Fruit fly (Drosophila melanogaster) whole organism, embryonic: ENCODE results near the gene Kr-h2.

Source experiments
- Adf1 ChIP-seq: fragments of 200-800 bp; sonication (Bioruptor generic); IDR thresholded peaks from 2 replicates; pipeline ENCODE4 v1.3.6; 2022; ENCODE audit warnings: missing biosample characterization, missing genetic modification characterization
- Blimp-1 ChIP-seq: fragments of 200-800 bp; sonication (Bioruptor generic); optimal IDR thresholded peaks from 3 replicates; lab custom pipeline; 2018; ENCODE audit warnings: missing biosample characterization, missing genetic modification characterization, mild to moderate bottlenecking, moderate library complexity, missing genetic modification reagents
- Bteb2 ChIP-seq: fragments of 200-800 bp; sonication (Bioruptor generic); optimal IDR thresholded peaks from 2 replicates; lab custom pipeline; 2016; ENCODE audit warnings: missing biosample characterization, missing genetic modification characterization
- CG10267 ChIP-seq: fragments of 200-800 bp; sonication (Bioruptor generic); optimal IDR thresholded peaks from 2 replicates; lab custom pipeline; 2018; ENCODE audit warnings: missing biosample characterization, mild to moderate bottlenecking, missing genetic modification characterization, moderate library complexity
- CG10366 ChIP-seq: fragments of 200-800 bp; sonication (Bioruptor generic); IDR thresholded peaks from 2 replicates; pipeline ENCODE4 v1.3.6; 2022; ENCODE audit warnings: missing biosample characterization, missing genetic modification characterization
- CG10565 ChIP-seq: fragments of 200-800 bp; sonication (Bioruptor generic); optimal IDR thresholded peaks from 3 replicates; lab custom pipeline; 2016; ENCODE audit warnings: missing biosample characterization, mild to moderate bottlenecking, missing genetic modification characterization
- CG11695 ChIP-seq: fragments of 200-800 bp; sonication (Bioruptor generic); IDR thresholded peaks from 3 replicates; pipeline ENCODE4 v1.3.6; 2022; ENCODE audit warnings: missing biosample characterization, missing genetic modification characterization
- CG12769 ChIP-seq: fragments of 200-800 bp; sonication (Bioruptor generic); optimal IDR thresholded peaks from 2 replicates; lab custom pipeline; 2019; ENCODE audit warnings: missing biosample characterization, mild to moderate bottlenecking, missing genetic modification characterization, moderate library complexity
- CG1603 ChIP-seq: fragments of 200-800 bp; sonication (Bioruptor generic); optimal IDR thresholded peaks from 2 replicates; lab custom pipeline; 2019; ENCODE audit warnings: missing biosample characterization, mild to moderate bottlenecking, missing genetic modification characterization, moderate library complexity
- CG17912 ChIP-seq: fragments of 200-800 bp; sonication (Bioruptor generic); optimal IDR thresholded peaks from 2 replicates; lab custom pipeline; 2018; ENCODE audit warnings: missing biosample characterization, mild to moderate bottlenecking, missing genetic modification characterization
- CG2120 ChIP-seq: fragments of 200-800 bp; sonication (Bioruptor generic); optimal IDR thresholded peaks from 3 replicates; lab custom pipeline; 2016; ENCODE audit warnings: missing biosample characterization, missing genetic modification characterization
- CG31224 ChIP-seq: fragments of 200-800 bp; sonication (Bioruptor generic); IDR thresholded peaks from 2 replicates; pipeline ENCODE4 v1.3.6; 2022; ENCODE audit warnings: missing biosample characterization, missing genetic modification characterization
- CG32772 ChIP-seq: fragments of 200-800 bp; sonication (Bioruptor generic); IDR thresholded peaks from 2 replicates; pipeline ENCODE4 v1.3.6; 2022; ENCODE audit warnings: missing biosample characterization, missing genetic modification characterization
- CG42726 ChIP-seq: fragments of 200-800 bp; sonication (Bioruptor generic); IDR thresholded peaks from 2 replicates; pipeline ENCODE4 v1.3.6; 2022; ENCODE audit warnings: missing biosample characterization, missing genetic modification characterization; ENCODE audit not compliant: partially characterized antibody
- CG4707 ChIP-seq: fragments of 200-800 bp; sonication (Bioruptor generic); optimal IDR thresholded peaks from 2 replicates; lab custom pipeline; 2018; ENCODE audit warnings: missing biosample characterization, mild to moderate bottlenecking, missing genetic modification characterization, moderate library complexity
- CG4854 ChIP-seq: fragments of 200-800 bp; sonication (Bioruptor generic); optimal IDR thresholded peaks from 2 replicates; lab custom pipeline; 2016; ENCODE audit warnings: missing biosample characterization, missing genetic modification characterization, inconsistent platforms
- CG9215 ChIP-seq: fragments of 200-800 bp; sonication (Bioruptor generic); IDR thresholded peaks from 2 replicates; pipeline ENCODE4 v1.3.6; 2022; ENCODE audit warnings: missing biosample characterization, missing genetic modification characterization
- CG9437 ChIP-seq: fragments of 200-800 bp; sonication (Bioruptor generic); optimal IDR thresholded peaks from 2 replicates; lab custom pipeline; 2018; ENCODE audit warnings: missing biosample characterization, mild to moderate bottlenecking, missing genetic modification characterization
- CHES-1-like ChIP-seq: fragments of 200-800 bp; sonication (Bioruptor generic); optimal IDR thresholded peaks from 2 replicates; lab custom pipeline; 2016; ENCODE audit warnings: missing biosample characterization, missing genetic modification characterization
- Dip2 ChIP-seq: fragments of 200-800 bp; sonication (Bioruptor generic); IDR thresholded peaks from 2 replicates; pipeline ENCODE4 v1.3.6; 2022; ENCODE audit warnings: missing biosample characterization, missing genetic modification characterization
- Ets97D ChIP-seq: fragments of 200-800 bp; sonication (Bioruptor generic); optimal IDR thresholded peaks from 3 replicates; lab custom pipeline; 2016; ENCODE audit warnings: missing biosample characterization, missing genetic modification characterization
- Fer1 ChIP-seq: fragments of 200-800 bp; sonication (Bioruptor generic); optimal IDR thresholded peaks from 2 replicates; lab custom pipeline; 2017; ENCODE audit warnings: missing biosample characterization, mild to moderate bottlenecking, missing genetic modification characterization
- H2.0 ChIP-seq: fragments of 200-800 bp; sonication (Bioruptor generic); IDR thresholded peaks from 2 replicates; pipeline ENCODE4 v1.3.6; 2022; ENCODE audit warnings: missing biosample characterization, missing genetic modification characterization
- Hey ChIP-seq: fragments of 200-800 bp; sonication (Bioruptor generic); optimal IDR thresholded peaks from 3 replicates; lab custom pipeline; 2018; ENCODE audit warnings: missing biosample characterization, mild to moderate bottlenecking, missing genetic modification characterization
- Lhr ChIP-seq: fragments of 200-800 bp; sonication (Bioruptor generic); optimal IDR thresholded peaks from 3 replicates; lab custom pipeline; 2017; ENCODE audit warnings: mild to moderate bottlenecking, missing biosample characterization, missing genetic modification reagents, missing genetic modification characterization
- Oli ChIP-seq: fragments of 200-800 bp; sonication (Bioruptor generic); optimal IDR thresholded peaks from 2 replicates; lab custom pipeline; 2018; ENCODE audit warnings: missing biosample characterization, mild to moderate bottlenecking, missing genetic modification characterization, moderate library complexity
- Ravus ChIP-seq: fragments of 200-800 bp; sonication (Bioruptor generic); IDR thresholded peaks from 2 replicates; pipeline ENCODE4 v1.3.6; 2022; ENCODE audit warnings: missing biosample characterization, missing genetic modification characterization
- Rx ChIP-seq: fragments of 200-800 bp; sonication (Bioruptor generic); IDR thresholded peaks from 2 replicates; pipeline ENCODE4 v1.3.6; 2022; ENCODE audit warnings: missing biosample characterization, missing genetic modification characterization
- Six4 ChIP-seq: fragments of 200-800 bp; sonication (Bioruptor generic); optimal IDR thresholded peaks from 2 replicates; lab custom pipeline; 2016; ENCODE audit warnings: missing biosample characterization, missing genetic modification characterization
- Trl ChIP-seq, 3 experiments: fragments of >200 bp in 2 of 3; fragments of 200-800 bp in 1 of 3; sonication (Bioruptor generic) in 1 of 3; optimal IDR thresholded peaks; 2 replicates in 1 of 3; 3 replicates in 2 of 3; lab custom pipeline; 2016 to 2017; ENCODE audit warnings: missing biosample characterization in 1 of 3, missing genetic modification characterization in 1 of 3
- ara ChIP-seq: fragments of 200-800 bp; sonication (Bioruptor generic); IDR thresholded peaks from 2 replicates; pipeline ENCODE4 v1.3.6; 2022; ENCODE audit warnings: missing biosample characterization, missing genetic modification characterization
- az2 ChIP-seq: fragments of 200-800 bp; sonication (Bioruptor generic); optimal IDR thresholded peaks from 3 replicates; lab custom pipeline; 2016; ENCODE audit warnings: missing biosample characterization, missing genetic modification characterization
- cg ChIP-seq: fragments of 200-800 bp; sonication (Bioruptor generic); optimal IDR thresholded peaks from 3 replicates; lab custom pipeline; 2019; ENCODE audit warnings: missing biosample characterization, mild to moderate bottlenecking, missing genetic modification characterization, moderate library complexity
- chn ChIP-seq: fragments of 200-800 bp; sonication (Bioruptor generic); optimal IDR thresholded peaks from 2 replicates; lab custom pipeline; 2016; ENCODE audit warnings: missing biosample characterization, missing genetic modification characterization
- ci ChIP-seq: fragments of 200-800 bp; sonication (Bioruptor generic); IDR thresholded peaks from 3 replicates; pipeline ENCODE4 v1.3.6; 2022; ENCODE audit warnings: missing biosample characterization, missing genetic modification characterization
- gcm ChIP-seq: fragments of 200-800 bp; sonication (Bioruptor generic); optimal IDR thresholded peaks from 2 replicates; lab custom pipeline; 2019; ENCODE audit warnings: missing biosample characterization, mild to moderate bottlenecking, missing genetic modification characterization, moderate library complexity
- gsb ChIP-seq: fragments of 200-800 bp; sonication (Bioruptor generic); IDR thresholded peaks from 2 replicates; pipeline ENCODE4 v1.3.6; 2022; ENCODE audit warnings: missing biosample characterization, missing genetic modification characterization
- ham ChIP-seq: fragments of 200-800 bp; sonication (Bioruptor generic); IDR thresholded peaks from 2 replicates; pipeline ENCODE4 v1.3.6; 2022; ENCODE audit warnings: missing biosample characterization, missing genetic modification characterization
- jing ChIP-seq: fragments of 200-800 bp; sonication (Bioruptor generic); optimal IDR thresholded peaks from 2 replicates; lab custom pipeline; 2018; ENCODE audit warnings: missing biosample characterization, mild to moderate bottlenecking, missing genetic modification characterization
- nau ChIP-seq: fragments of 200-800 bp; sonication (Bioruptor generic); optimal IDR thresholded peaks from 3 replicates; lab custom pipeline; 2017; ENCODE audit warnings: missing biosample characterization, mild to moderate bottlenecking, missing genetic modification characterization, missing genetic modification reagents
- rib ChIP-seq: fragments of 200-800 bp; sonication (Bioruptor generic); IDR thresholded peaks from 2 replicates; pipeline ENCODE4 v1.3.6; 2022; ENCODE audit warnings: missing biosample characterization, missing genetic modification characterization
- sc ChIP-seq, 3 experiments: fragments of >200 bp in 2 of 3; fragments of 200-800 bp in 1 of 3; sonication (Bioruptor generic) in 1 of 3; optimal IDR thresholded peaks; 2 replicates in 2 of 3; 3 replicates in 1 of 3; lab custom pipeline; 2017; ENCODE audit warnings: mild to moderate bottlenecking in 1 of 3, missing biosample characterization in 1 of 3, missing genetic modification characterization in 1 of 3, missing genetic modification reagents in 1 of 3
- trh ChIP-seq: fragments of 200-800 bp; sonication (Bioruptor generic); optimal IDR thresholded peaks from 2 replicates; lab custom pipeline; 2016; ENCODE audit warnings: missing biosample characterization, missing genetic modification characterization
- wdn ChIP-seq: fragments of 200-800 bp; sonication (Bioruptor generic); IDR thresholded peaks from 2 replicates; pipeline ENCODE4 v1.3.6; 2022; ENCODE audit warnings: missing biosample characterization, missing genetic modification characterization
- wor ChIP-seq: fragments of 200-800 bp; sonication (Bioruptor generic); IDR thresholded peaks from 2 replicates; pipeline ENCODE4 v1.3.6; 2022; ENCODE audit warnings: missing biosample characterization, missing genetic modification characterization

The Kr-h2 gene

DNA sequence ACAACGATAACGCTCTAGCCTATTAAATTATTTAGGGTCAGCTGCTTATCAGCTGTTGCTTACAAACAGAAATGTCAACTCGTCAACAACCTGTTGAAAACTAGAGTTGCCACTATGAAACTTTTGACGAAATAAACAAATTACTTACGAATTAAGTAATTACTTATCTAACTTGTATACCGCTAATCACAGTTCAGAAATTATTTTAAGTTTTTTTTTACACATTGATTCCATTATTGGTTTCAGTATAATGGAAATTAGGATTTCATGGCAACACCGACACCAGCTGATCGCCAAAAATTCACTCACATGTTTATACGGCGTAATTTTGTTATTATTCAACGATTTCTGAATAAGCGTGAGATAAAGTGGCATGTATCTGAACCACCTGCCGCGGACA, 33.0 kb upstream of the Kr-h2 start, which contains the start of the genes CG9117 and CG31643 (continued):
- TF ChIP-seq Rx (GFP tag; lab: Robert Waterston, UW) (no peak), nau (GFP tag; lab: Kevin White, UChicago) (no peak), H2.0 (GFP tag; lab: Robert Waterston, UW) (no peak), rib (GFP tag; lab: Robert Waterston, UW) (no peak), Oli (peak; percentile 2), Six4 (GFP tag; lab: Kevin White, UChicago) (peak; percentile 54), az2 (GFP tag; lab: Kevin White, UChicago) (peak; percentile 57), sc (optimal IDR thresholded peaks at IDR 0.05; lab: Kevin White, UChicago) (no peak), sc (GFP tag; optimal IDR thresholded peaks at IDR 0.05; lab: Kevin White, UChicago) (no peak), wdn (GFP tag; lab: Robert Waterston, UW) (no peak), Adf1 (no peak), Bteb2 (peak; percentile 73), CG4854 (GFP tag; lab: Kevin White, UChicago) (peak; percentile 10), ham (GFP tag; lab: Robert Waterston, UW) (no peak), CG12769 (tag; lab: Kevin White, UChicago) (no peak), Trl (optimal IDR thresholded peaks at IDR 0.05; lab: Kevin White, UChicago) (no peak), Trl (GFP tag; optimal IDR thresholded peaks at IDR 0.05; lab: Kevin White, UChicago) (peak; percentile 46), Blimp-1 (GFP tag; lab: Kevin White, UChicago) (no peak), ci (GFP tag; lab: Robert Waterston, UW) (0 out of 3 replicates have a peak, but pooled peaks have one; percentile 31), Fer1 (peak; percentile 67), Ets97D (peak; percentile 61)

DNA sequence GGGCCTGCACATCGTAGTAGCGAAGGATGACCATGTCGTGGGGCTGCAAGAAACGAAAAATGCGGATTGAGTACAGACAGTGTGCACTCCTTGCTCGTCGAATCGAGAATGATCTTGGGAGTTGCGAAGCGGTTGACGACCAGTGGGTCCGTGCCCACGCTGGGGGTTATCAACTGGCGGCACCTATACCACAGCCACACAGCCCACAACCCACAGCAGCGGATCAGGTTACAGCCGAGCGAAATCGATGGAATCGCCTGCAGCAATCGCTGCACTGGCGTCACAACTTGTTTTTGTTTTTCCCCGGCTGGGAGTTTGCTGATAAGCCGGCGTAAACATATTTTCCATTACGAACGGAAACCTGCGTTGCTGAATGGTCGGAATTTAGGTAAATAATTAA, 25.3 kb upstream of the Kr-h2 start:
- TF ChIP-seq CG10565 (no peak), CG42726 (GFP tag; lab: Robert Waterston, UW) (0 out of 2 replicates have a peak, but pooled peaks have one; percentile 20)

DNA sequence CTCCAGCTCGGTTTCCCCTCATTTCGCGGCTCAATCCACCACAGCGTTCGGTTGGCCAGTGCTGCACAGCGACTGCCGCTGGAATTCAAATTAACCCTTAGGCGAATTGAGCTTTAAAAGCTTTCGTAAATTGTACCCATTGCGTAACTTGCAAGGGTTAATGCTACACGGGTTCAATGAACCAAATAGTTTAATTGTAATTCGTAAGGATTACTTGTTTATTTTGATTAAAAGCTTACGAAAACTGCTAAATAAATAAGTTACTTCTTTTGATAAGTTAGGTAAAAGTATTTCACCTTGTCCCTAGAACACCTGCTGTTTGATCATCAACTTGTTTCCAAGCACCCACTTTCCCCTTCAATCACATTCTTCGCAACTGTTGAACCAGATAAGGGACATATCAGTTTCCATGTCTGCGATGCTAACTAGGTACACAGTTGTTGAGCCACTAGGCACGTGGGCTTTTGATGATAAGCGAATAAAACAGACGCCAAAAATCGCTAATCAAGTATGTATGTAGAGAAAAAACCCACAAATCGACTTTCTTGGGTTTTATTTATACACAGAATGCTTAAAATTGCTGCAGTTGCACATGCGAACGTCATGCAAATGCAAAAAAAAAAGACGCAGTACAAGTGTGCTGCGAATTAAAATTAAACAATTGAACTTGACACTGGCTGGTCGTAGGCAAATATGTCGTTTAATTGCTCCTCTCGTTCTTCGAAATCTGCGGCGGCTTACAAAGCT, 24.6 kb upstream of the Kr-h2 start, which contains the start of gene Pfas:
Gene Pfas (minus strand): TSS at position 79 of the 747 bp plus-strand sequence.
- TF ChIP-seq Lhr (GFP tag; lab: Kevin White, UChicago): no peak
- no peak for TF ChIP-seq wor (GFP tag; lab: Robert Waterston, UW)
- no peak for TF ChIP-seq Dip2 (GFP tag; lab: Robert Waterston, UW)
- TF ChIP-seq CG9215 (GFP tag; lab: Robert Waterston, UW): peak; percentile 23; the same call in 1 of the 2 replicates
- TF ChIP-seq CHES-1-like (GFP tag; lab: Kevin White, UChicago): peak; percentile 72
- TF ChIP-seq ci (GFP tag; lab: Robert Waterston, UW): peak; percentile 78; the same call in 2 of the 3 replicates
- TF ChIP-seq gsb (GFP tag; lab: Robert Waterston, UW): no peak
- TF ChIP-seq Ravus (GFP tag; lab: Robert Waterston, UW): no peak
- no peak for TF ChIP-seq jing (GFP tag; lab: Kevin White, UChicago)
- TF ChIP-seq CG10267 (tag; lab: Kevin White, UChicago): peak; percentile 76
- TF ChIP-seq CG2120: peak; percentile 88
- peak; percentile 36; the same call in 1 of the 2 replicates for TF ChIP-seq CG10366 (GFP tag; lab: Robert Waterston, UW)
- TF ChIP-seq chn: peak; percentile 14
- peak; percentile 6 for TF ChIP-seq CG17912
- TF ChIP-seq Hey (tag; lab: Kevin White, UChicago): peak; percentile 35
- TF ChIP-seq Blimp-1 (GFP tag; lab: Kevin White, UChicago): peak; percentile 62
- 0 out of 2 replicates have a peak, but pooled peaks have one; percentile 34 for TF ChIP-seq Adf1
- no peak for TF ChIP-seq CG32772 (GFP tag; lab: Robert Waterston, UW)
- peak; percentile 8 for TF ChIP-seq CG9437 (GFP tag; lab: Kevin White, UChicago)
- peak; percentile 46 for TF ChIP-seq CG4854 (GFP tag; lab: Kevin White, UChicago)
- TF ChIP-seq gcm (GFP tag; lab: Kevin White, UChicago): no peak
- no peak for TF ChIP-seq cg (GFP tag; lab: Kevin White, UChicago)
- no peak for TF ChIP-seq CG4707 (GFP tag; lab: Kevin White, UChicago)
- no peak for TF ChIP-seq CG31224 (GFP tag; lab: Robert Waterston, UW)
- 0 out of 3 replicates have a peak, but pooled peaks have one; percentile 21 for TF ChIP-seq CG11695 (GFP tag; lab: Robert Waterston, UW)
- peak; percentile 58 for TF ChIP-seq CG1603 (tag; lab: Kevin White, UChicago)
- TF ChIP-seq ara (GFP tag; lab: Robert Waterston, UW): no peak
- TF ChIP-seq trh (GFP tag; lab: Kevin White, UChicago): no peak
